Worm (Caenorhabditis elegans): ENCODE data around the gene lys-1.
A peak's percentile ranks its signal among the peaks of the same experiment; 100 is the strongest.

Gene lys-1

ce11 chrV:10273837-10274236 is 3.9 kb upstream of the lys-1 start (continued):
- TF ChIP-seq lin-14 (GFP tag; optimal IDR thresholded peaks at IDR 0.05) (peak; percentile 86), ceh-88 (GFP tag; IDR thresholded peaks at IDR 0.05) (no peak), lsy-2 (tag; optimal IDR thresholded peaks at IDR 0.05) (peak; percentile 6 to 57), nhr-19 (GFP tag; conservative IDR thresholded peaks at IDR 0.05) (no peak), unc-30 (tag; optimal IDR thresholded peaks at IDR 0.05) (no peak), pag-3 (tag; optimal IDR thresholded peaks at IDR 0.05; ENCODE audit: borderline replicate concordance, insufficient read depth) (no peak), nhr-20 (tag; optimal IDR thresholded peaks at IDR 0.05) (no peak), tbx-2 (tag; optimal IDR thresholded peaks at IDR 0.05) (peak; percentile 59), efl-3 (GFP tag; optimal IDR thresholded peaks at IDR 0.05) (no peak), ztf-4 (tag; optimal IDR thresholded peaks at IDR 0.05) (peak; percentile 1), irx-1 (tag; optimal IDR thresholded peaks at IDR 0.05) (peak; percentile 32), lin-39 (tag; optimal IDR thresholded peaks at IDR 0.05) (no peak), rnt-1 (tag; optimal IDR thresholded peaks at IDR 0.05) (no peak), sptf-1 (tag; optimal IDR thresholded peaks at IDR 0.05) (no peak), nhr-76 (tag; optimal IDR thresholded peaks at IDR 0.05) (no peak), mep-1 (tag; optimal IDR thresholded peaks at IDR 0.05) (peak; percentile 15), zag-1 (tag; optimal IDR thresholded peaks at IDR 0.05) (peak; percentile 53), nhr-90 (tag; optimal IDR thresholded peaks at IDR 0.05; ENCODE audit: poor library complexity) (no peak), ets-5 (GFP tag; IDR thresholded peaks at IDR 0.05) (no peak), grh-1 (GFP tag; IDR thresholded peaks at IDR 0.05) (no peak), mdl-1 (tag; optimal IDR thresholded peaks at IDR 0.05) (no peak), lir-3 (tag; optimal IDR thresholded peaks at IDR 0.05; ENCODE audit: poor library complexity) (no peak), aha-1 (tag; optimal IDR thresholded peaks at IDR 0.05) (no peak), mab-9 (GFP tag; IDR thresholded peaks at IDR 0.05) (0 out of 2 replicates have a peak, but pooled peaks have one; percentile 44), pax-3 (tag; optimal IDR thresholded peaks at IDR 0.05) (peak; percentile 21), mef-2 (tag; optimal IDR thresholded peaks at IDR 0.05) (no peak), unc-130 (tag; optimal IDR thresholded peaks at IDR 0.05) (no peak), F16B12.6 (tag; optimal IDR thresholded peaks at IDR 0.05) (no peak), egl-27 (tag; optimal IDR thresholded peaks at IDR 0.05) (no peak), hlh-17 (GFP tag; optimal IDR thresholded peaks at IDR 0.05; ENCODE audit: borderline replicate concordance) (no peak), vab-15 (tag; optimal IDR thresholded peaks at IDR 0.05) (no peak), nhr-47 (tag; optimal IDR thresholded peaks at IDR 0.05) (peak; percentile 56), nhr-12 (tag; optimal IDR thresholded peaks at IDR 0.05) (no peak), elt-3 (tag; optimal IDR thresholded peaks at IDR 0.05) (no peak), pqm-1 (tag; optimal IDR thresholded peaks at IDR 0.05) (no peak), C34B4.2 (tag; optimal IDR thresholded peaks at IDR 0.05) (no peak), nhr-11 (tag; optimal IDR thresholded peaks at IDR 0.05) (no peak), snpc-4 (tag; optimal IDR thresholded peaks at IDR 0.05) (no peak), blmp-1 (tag; optimal IDR thresholded peaks at IDR 0.05) (no peak), nhr-71 (tag; optimal IDR thresholded peaks at IDR 0.05) (peak; percentile 56), dsc-1 (tag; optimal IDR thresholded peaks at IDR 0.05) (no peak), isw-1 (GFP tag; IDR thresholded peaks at IDR 0.05) (no peak; the same call in none of the 2 replicates), fkh-10 (GFP tag; optimal IDR thresholded peaks at IDR 0.05) (peak; percentile 80), nhr-84 (tag; optimal IDR thresholded peaks at IDR 0.05) (no peak), C04F5.9 (tag; optimal IDR thresholded peaks at IDR 0.05) (no peak), ceh-8 (GFP tag; optimal IDR thresholded peaks at IDR 0.05) (no peak), C16A3.4 (tag; optimal IDR thresholded peaks at IDR 0.05) (no peak), ztf-11 (tag; optimal IDR thresholded peaks at IDR 0.05) (no peak), unc-62 (GFP tag; optimal IDR thresholded peaks at IDR 0.05) (no peak), xbp-1 (tag; optimal IDR thresholded peaks at IDR 0.05) (peak; percentile 8), hlh-4 (tag; optimal IDR thresholded peaks at IDR 0.05) (no peak)
